Fruit fly (Drosophila melanogaster): Measurements from ENCODE around the gene scf.

Gene scf

dm6 chr3L:1342133-1342580 is 43.7 kb downstream of the scf start, which contains the start of gene indra (continued):
- TF ChIP-seq CG13296 (GFP tag; optimal IDR thresholded peaks at IDR 0.05) (no peak), CG4730 (GFP tag; IDR thresholded peaks at IDR 0.05) (no peak), Hey (tag; optimal IDR thresholded peaks at IDR 0.05) (no peak), HLH3B (GFP tag; IDR thresholded peaks at IDR 0.05) (no peak), Mad (GFP tag; optimal IDR thresholded peaks at IDR 0.05) (peak; percentile 58), dpn (GFP tag; optimal IDR thresholded peaks at IDR 0.05) (peak; percentile 65 to 66), Hmx (GFP tag; optimal IDR thresholded peaks at IDR 0.05) (no peak), onecut (GFP tag; IDR thresholded peaks at IDR 0.05) (no peak), Dfd (GFP tag; optimal IDR thresholded peaks at IDR 0.05) (no peak), CG7357 (GFP tag; IDR thresholded peaks at IDR 0.05) (no peak), CG13123 (GFP tag; optimal IDR thresholded peaks at IDR 0.05) (peak; percentile 27), CG16779 (GFP tag; IDR thresholded peaks at IDR 0.05) (no peak), Med (GFP tag) (peak; percentile 93), Abd-B (GFP tag; optimal IDR thresholded peaks at IDR 0.05) (peak; percentile 22), tio (GFP tag; optimal IDR thresholded peaks at IDR 0.05) (no peak), run (tag; optimal IDR thresholded peaks at IDR 0.05) (no peak), CG8359 (GFP tag; optimal IDR thresholded peaks at IDR 0.05; ENCODE audit: borderline replicate concordance) (no peak), Opbp (GFP tag; IDR thresholded peaks at IDR 0.05; ENCODE audit: partially characterized antibody) (peak; percentile 71; the same call in 2 of the 3 replicates), ash1 (GFP tag; optimal IDR thresholded peaks at IDR 0.05) (no peak), btn (GFP tag; optimal IDR thresholded peaks at IDR 0.05) (no peak), Poxn (GFP tag; IDR thresholded peaks at IDR 0.05) (no peak), NFAT (GFP tag; IDR thresholded peaks at IDR 0.05) (no peak), zfh1 (GFP tag; IDR thresholded peaks at IDR 0.05) (peak; percentile 50; the same call in 1 of the 3 replicates), CG1647 (GFP tag; optimal IDR thresholded peaks at IDR 0.05) (peak; percentile 58), Lim3 (GFP tag; IDR thresholded peaks at IDR 0.05) (no peak), hth (optimal IDR thresholded peaks at IDR 0.05) (no peak), dan (GFP tag; IDR thresholded peaks at IDR 0.05) (no peak), ase (GFP tag; IDR thresholded peaks at IDR 0.05) (no peak), eve (GFP tag; optimal IDR thresholded peaks at IDR 0.05) (no peak), Asciz (GFP tag; optimal IDR thresholded peaks at IDR 0.05) (no peak), zen2 (GFP tag; IDR thresholded peaks at IDR 0.05; ENCODE audit: partially characterized antibody) (no peak), Drgx (GFP tag; IDR thresholded peaks at IDR 0.05) (no peak), org-1 (GFP tag; optimal IDR thresholded peaks at IDR 0.05) (no peak), CG11456 (GFP tag; IDR thresholded peaks at IDR 0.05) (no peak), Bdp1 (GFP tag; optimal IDR thresholded peaks at IDR 0.05) (peak; percentile 20)

dm6 chr3L:1346956-1347587 is 48.6 kb downstream of the scf start:
- TF ChIP-seq E2f2 (GFP tag; IDR thresholded peaks at IDR 0.05) = no peak
- TF ChIP-seq gcm2 (GFP tag; optimal IDR thresholded peaks at IDR 0.05) = no peak
- no peak for TF ChIP-seq Rfx (GFP tag; IDR thresholded peaks at IDR 0.05)
- no peak for TF ChIP-seq Hmr (GFP tag; optimal IDR thresholded peaks at IDR 0.05)
- TF ChIP-seq ab (GFP tag; optimal IDR thresholded peaks at IDR 0.05) = no peak
- no peak for TF ChIP-seq emc (GFP tag; optimal IDR thresholded peaks at IDR 0.05)
- peak; percentile 51 for TF ChIP-seq sug (tag; optimal IDR thresholded peaks at IDR 0.05)
- TF ChIP-seq CG10543 (GFP tag; optimal IDR thresholded peaks at IDR 0.05) = peak; percentile 44
- 0 out of 3 replicates have a peak, but pooled peaks have one; percentile 15 for TF ChIP-seq Doc3 (GFP tag; IDR thresholded peaks at IDR 0.05; ENCODE audit: partially characterized antibody)
- TF ChIP-seq amos (GFP tag; IDR thresholded peaks at IDR 0.05; ENCODE audit: partially characterized antibody) = peak; percentile 9; the same call in 1 of the 2 replicates
- TF ChIP-seq Myb (GFP tag; optimal IDR thresholded peaks at IDR 0.05) = no peak
- TF ChIP-seq CG15601 (tag; optimal IDR thresholded peaks at IDR 0.05) = no peak
- TF ChIP-seq zen2 (GFP tag; IDR thresholded peaks at IDR 0.05; ENCODE audit: partially characterized antibody) = no peak
- TF ChIP-seq gcm (GFP tag; optimal IDR thresholded peaks at IDR 0.05) = peak; percentile 68
- 0 out of 3 replicates have a peak, but pooled peaks have one; percentile 14 for TF ChIP-seq CG6175 (GFP tag; IDR thresholded peaks at IDR 0.05)
- TF ChIP-seq grn (GFP tag; optimal IDR thresholded peaks at IDR 0.05) = peak; percentile 44
- TF ChIP-seq Atf6 (GFP tag; IDR thresholded peaks at IDR 0.05) = 0 out of 2 replicates have a peak, but pooled peaks have one; percentile 9
- 0 out of 2 replicates have a peak, but pooled peaks have one; percentile 19 for TF ChIP-seq crol (GFP tag; IDR thresholded peaks at IDR 0.05)
- no peak for TF ChIP-seq CG34422 (GFP tag; IDR thresholded peaks at IDR 0.05)
